Fruit fly (Drosophila melanogaster): ENCODE results near the gene Mettl3.

Gene Mettl3

DNA sequence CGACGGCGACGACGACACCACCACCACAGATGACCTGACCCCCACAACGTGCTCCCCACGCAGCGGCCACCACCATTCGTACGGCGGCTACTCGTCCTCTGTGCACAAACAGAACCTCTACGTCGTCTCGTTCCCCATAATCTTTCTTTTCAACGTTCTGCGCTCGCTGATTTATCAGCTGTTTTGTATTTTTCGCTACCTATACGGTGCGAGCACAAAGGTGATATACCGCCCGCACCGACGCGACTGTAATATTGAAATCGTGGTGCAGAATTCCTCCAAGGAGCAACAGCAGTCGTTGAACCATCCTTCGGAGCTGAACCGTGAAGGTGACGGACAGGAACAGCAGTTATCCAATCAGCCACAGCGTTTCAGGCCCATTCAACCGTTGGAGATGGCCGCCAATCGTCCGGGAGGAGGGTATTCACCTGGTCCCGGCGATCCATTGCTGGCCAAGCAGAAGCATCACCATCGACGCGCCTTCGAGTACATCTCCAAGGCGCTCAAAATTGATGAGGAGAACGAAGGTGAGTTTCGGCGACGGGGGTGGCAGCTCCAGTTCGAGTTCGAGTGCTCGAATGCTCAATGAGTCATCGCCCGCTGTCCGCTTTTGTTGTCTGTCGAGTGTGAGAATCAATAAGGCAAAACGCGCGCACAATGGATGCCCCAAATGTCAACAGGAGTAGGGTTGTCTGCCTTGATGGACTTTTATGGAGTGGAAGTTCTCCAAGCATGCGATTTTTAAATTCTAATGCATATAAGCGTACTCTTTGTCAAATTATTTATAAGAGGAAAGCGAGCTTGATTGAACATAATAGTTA is 7.0 kb downstream of the Mettl3 start, which contains the start of gene Miro:
TSS of gene Miro (minus strand) at position 112 of the 821 bp plus-strand sequence.
- TF ChIP-seq CG17801 (GFP tag; optimal IDR thresholded peaks at IDR 0.05; ENCODE audit: partially characterized antibody) = peak; percentile 16

DNA sequence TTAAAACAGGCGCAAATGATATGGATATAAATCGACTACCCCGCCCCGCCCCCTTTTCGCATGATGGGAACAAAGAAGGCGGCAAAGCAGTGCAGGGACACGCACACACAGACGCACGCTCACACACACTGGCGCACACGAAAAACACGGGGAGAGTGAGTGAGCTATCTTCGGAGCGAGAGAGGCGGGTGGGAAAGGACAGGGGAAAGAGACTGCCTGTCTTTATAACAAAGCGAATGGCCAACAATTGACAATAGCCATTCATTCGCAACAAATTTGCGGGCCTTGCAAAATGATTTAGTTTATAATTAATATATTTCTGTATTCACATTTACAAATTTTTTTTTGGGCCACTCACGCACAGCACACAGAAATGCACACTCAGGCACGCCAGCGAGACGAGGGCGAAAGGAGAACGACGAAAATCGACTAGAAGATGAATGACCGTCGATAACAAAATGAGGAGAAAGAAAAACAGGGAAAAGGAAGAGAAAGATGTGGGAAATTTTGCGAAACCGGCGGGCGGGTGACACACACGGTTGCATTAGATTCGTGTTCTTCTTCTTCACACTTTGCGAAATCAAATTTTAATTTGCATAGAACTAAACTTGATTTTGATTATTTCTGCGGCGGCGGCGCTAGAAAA is 14.7 kb downstream of the Mettl3 start:
- TF ChIP-seq CG17801 (GFP tag; optimal IDR thresholded peaks at IDR 0.05; ENCODE audit: partially characterized antibody) = no peak

DNA sequence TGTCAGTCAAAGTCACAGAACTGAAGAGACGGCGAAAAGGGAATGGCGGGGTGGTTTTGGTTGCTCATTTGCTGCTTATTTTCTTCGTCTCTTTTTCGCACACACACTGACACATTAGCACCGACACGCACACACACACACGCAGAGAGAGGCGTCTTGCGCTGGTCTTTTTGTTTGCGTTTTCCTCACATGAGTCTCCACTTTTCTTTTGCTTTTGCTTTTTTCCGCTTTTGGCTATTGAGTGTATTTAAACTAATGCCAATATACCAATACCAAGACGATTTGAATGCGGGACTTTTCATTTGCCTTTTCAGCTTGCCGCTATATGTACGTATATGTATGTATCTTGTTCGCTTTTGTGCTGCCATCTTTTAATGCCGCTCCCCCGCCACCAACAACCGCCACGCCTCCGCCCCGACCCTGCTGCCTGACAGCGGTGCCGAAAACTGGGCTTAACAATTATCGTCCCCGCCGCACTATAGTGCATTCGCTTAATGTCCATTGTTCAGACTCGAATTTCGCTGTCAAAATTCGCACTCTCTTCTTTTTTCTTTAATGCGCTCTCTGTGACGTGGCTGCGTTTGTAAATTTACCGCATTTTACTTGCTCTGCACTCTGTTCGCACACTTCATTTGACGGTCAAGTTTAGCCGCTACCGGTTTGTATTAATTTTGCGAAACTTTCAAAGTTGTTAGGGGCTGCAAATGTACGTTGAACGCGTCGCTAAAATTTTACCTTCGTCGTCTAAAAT is 15.4 kb downstream of the Mettl3 start, which contains the start of gene CG5986:
TSS of gene CG5986 (plus strand) at position 565 of the 751 bp plus-strand sequence.
- TF ChIP-seq CG17801 (GFP tag; optimal IDR thresholded peaks at IDR 0.05; ENCODE audit: partially characterized antibody) = peak; percentile 52

DNA sequence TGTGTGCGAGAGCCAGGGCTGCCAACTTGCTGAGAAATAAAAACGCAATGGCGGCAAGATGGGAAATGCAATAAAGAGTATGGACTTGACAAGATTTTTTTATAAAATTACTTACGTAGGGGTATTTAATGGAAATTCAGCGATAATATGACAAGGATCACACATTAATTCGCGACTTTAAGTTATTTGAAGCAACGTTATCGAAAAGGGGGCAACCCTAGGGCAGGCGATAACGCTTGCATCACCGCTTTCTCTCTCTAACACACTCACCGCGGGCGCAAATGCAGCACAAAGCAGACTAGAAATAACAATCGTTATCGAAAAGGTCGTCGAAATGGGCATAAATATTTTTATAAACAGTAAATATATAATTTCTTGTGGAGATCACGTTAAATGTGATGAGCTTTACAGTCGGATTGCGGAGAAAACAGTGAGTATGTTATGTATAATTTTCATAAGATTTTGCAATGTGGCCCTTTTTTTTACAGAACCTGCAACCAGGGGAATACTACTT is 16.1 kb downstream of the Mettl3 start, which contains the start of gene Rox8:
TSS of gene Rox8 (minus strand) at position 268 of the 514 bp plus-strand sequence.
- peak; percentile 53 for TF ChIP-seq CG17801 (GFP tag; optimal IDR thresholded peaks at IDR 0.05; ENCODE audit: partially characterized antibody)

DNA sequence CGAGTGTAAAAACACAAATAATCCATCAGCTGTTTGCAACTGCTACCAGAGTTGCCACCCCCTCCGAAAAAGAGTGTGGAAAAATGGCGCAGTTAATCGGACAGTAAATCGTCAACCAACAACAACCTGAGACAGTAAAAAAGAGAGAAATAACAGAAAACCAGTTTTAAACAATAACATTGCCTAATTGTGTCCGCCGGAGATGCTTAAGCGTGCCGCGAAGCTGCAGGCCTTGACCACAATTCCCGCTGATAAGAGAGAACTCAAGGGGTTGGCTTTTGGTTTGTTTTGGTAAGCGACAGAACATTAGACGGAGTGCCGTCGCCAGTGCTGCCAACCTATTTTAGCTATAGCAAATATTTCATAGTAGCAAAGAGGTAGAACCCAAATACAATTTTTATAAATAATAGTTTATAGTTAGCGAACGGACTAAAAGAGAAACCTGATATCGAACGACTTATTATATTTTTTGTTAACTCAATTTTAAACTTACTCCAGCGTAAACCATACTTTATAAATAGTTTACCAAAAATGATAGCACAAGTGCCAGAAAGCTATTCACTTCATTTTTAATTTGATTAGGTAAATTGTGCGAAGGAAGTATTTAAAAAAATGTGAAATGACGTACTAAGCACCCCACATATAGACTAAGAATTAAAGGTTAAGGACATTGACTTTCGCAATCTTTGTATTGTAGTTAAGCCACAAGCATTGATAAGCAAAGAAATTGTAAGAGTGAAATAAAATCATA is 18.9 kb downstream of the Mettl3 start, which contains the start of the genes Atg6 and Pisd:
TSS of gene Atg6 (minus strand) at position 93 of the 751 bp plus-strand sequence.
TSS of gene Pisd (plus strand) at position 94 of the 751 bp plus-strand sequence.
- peak; percentile 63 for TF ChIP-seq CG17801 (GFP tag; optimal IDR thresholded peaks at IDR 0.05; ENCODE audit: partially characterized antibody)

DNA sequence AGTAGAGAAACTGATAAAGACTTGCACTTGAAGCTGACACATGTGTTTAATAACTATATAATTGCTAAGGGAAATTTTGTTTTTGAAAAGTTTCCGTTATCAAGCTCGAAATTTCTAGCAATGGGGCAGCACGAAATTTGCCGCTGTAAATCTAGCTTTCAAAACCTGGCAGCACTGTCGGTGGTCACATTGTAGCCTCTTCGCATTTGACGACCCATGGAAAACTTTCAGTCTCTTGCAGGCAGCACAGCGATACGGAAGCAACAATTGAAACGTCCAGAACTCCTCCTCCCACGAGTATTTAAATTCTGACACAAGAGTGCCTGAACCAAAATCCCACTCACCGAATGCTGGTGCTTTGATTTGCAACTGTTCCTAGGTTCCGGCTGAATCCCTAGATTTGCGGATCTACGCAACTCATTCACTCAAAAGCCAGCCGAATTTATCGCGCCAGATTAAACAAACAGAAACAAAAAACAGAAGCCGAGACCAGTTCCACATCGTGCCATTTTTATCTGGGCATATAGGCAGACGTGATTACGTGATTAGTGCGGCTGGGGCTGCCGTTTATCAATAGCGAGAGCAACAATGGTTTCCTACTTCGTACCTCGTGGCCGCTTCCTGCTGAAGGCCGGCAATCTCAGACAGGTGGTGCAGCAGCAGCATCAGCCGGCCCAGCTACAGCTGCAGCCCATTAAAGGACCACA is 19.7 kb downstream of the Mettl3 start:
- peak; percentile 63 for TF ChIP-seq CG17801 (GFP tag; optimal IDR thresholded peaks at IDR 0.05; ENCODE audit: partially characterized antibody)

DNA sequence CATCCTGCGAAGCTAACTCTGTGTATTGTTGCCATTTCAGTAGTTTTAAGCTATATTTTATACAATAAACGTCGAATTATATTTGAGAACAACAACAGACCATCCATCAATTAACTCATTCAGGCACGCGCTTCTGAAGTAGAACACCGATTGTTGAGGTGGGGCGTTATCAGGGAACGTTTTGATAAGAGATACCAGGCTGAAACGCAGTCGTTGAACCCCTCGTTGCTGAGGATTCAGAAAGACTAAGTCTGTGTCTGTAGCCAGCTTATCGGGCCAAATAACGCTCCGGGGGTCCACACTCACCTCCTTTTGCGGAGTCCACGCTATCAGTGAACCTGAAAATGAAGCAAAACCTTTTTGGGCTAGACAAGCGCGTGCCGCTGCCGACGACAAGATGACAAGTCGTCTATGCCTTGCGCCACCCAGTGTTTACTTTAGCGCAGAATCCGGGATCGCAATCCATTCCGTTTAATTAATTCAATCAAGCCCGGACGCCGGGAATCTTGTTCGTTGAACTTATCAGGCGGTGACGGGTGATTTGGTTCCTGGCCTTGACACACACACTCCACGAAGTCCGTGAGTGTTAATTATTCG is 21.6 kb downstream of the Mettl3 start:
- TF ChIP-seq CG17801 (GFP tag; optimal IDR thresholded peaks at IDR 0.05; ENCODE audit: partially characterized antibody) = no peak

DNA sequence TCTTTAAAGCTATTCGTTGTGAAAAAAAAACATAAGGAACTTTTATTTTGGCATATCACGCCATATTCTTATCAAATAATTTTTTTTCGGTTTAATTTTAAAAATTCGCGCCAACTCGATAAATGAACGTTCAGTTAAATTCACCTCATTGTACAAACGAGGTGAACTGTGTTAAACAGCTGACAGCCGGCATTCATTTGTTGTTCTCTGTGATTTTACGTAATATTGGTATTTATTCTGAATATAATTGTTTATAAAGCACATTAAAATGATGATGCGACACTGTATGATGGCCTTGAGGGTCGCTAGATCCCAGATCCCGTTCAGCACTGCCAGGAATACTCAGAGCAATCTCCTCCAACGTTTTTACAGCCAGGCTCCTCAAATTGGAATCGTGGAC is 22.3 kb downstream of the Mettl3 start, which contains the start of gene CG6000:
TSS of gene CG6000 (plus strand) at position 165 of the 400 bp plus-strand sequence.
- TF ChIP-seq CG17801 (GFP tag; optimal IDR thresholded peaks at IDR 0.05; ENCODE audit: partially characterized antibody) = no peak

DNA sequence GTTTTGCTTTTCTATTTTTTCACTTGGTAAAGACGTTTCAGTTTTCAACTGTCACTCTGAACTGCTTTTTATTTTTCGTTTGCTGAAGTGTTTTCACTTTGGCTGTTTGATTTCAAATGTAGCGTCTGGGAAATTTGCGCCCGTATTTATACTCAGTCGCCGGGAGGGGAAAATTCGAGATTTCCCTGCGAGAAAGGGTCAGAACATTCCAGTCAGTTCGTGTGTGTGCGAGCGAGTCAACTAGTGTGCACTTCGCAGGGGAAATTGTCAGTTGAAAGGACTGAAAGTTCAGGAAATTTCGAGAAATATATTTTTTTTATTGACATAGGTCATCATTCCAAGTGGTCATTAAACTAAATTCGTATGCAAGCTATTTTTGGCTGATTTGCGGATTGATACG is 25.2 kb downstream of the Mettl3 start, which contains the start of gene Hsp68:
TSS of gene Hsp68 (minus strand) at position 123 of the 400 bp plus-strand sequence.
- peak; percentile 46 for TF ChIP-seq CG17801 (GFP tag; optimal IDR thresholded peaks at IDR 0.05; ENCODE audit: partially characterized antibody)

DNA sequence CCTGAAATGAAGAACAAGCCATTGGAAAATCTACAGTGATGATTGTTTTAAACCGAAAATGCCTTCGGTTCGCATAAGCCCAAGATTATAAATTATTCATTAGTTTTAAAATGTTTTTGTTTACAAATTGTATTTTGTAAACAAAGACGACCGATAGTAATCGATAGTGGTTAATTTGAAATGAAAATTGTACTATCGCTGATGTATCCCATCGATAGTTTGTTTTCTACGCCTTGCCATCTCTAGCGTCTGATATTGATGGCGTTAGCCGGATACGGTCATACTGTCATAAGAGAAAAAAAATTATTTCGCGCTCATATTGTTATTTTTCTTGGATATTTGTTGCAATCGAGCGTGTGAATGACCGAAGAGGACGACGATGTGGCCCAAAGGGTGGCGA is 26.1 kb downstream of the Mettl3 start, which contains the start of gene SMC1:
TSS of gene SMC1 (plus strand) at position 247 of the 400 bp plus-strand sequence.
- peak; percentile 48 for TF ChIP-seq CG17801 (GFP tag; optimal IDR thresholded peaks at IDR 0.05; ENCODE audit: partially characterized antibody)

DNA sequence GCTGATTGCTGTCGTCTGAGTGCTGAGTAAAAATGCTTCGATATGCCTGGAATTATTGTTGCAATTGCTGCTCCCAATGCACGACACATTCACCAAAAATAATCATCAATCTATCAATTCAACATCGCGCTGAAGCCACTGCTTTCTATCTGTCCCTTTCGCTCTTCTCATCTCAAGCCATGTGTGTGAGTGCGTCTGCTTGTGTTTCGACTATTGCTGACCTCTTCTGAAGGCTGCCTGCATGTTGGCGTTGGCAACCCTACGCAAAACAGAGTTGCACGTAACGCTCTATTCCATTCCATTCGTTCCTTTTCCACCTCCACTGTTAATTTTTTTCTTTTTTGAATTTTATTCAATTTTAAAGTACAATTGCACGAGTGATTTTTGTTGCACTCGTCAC is 33.8 kb downstream of the Mettl3 start:
- TF ChIP-seq CG17801 (GFP tag; optimal IDR thresholded peaks at IDR 0.05; ENCODE audit: partially characterized antibody) = no peak

DNA sequence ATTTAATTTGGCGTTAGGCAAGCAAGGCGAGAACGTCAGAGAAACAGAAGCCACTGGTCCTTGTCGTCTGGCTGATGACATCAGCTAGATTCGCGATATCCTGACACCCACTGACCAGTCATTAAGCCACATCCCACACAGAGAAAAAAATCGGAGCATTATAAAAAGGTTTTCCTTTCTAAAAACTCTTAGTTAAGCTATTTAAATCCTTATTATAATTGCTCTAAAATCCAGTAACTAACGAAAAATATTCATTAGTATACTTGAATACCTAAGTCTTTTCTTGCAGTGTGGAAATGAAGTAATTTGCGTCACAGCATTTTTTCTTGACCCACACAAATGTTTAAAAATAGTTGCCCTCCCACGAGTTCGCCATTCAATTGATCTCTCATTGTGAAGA is 36.9 kb downstream of the Mettl3 start:
- TF ChIP-seq CG17801 (GFP tag; optimal IDR thresholded peaks at IDR 0.05; ENCODE audit: partially characterized antibody) = no peak

DNA sequence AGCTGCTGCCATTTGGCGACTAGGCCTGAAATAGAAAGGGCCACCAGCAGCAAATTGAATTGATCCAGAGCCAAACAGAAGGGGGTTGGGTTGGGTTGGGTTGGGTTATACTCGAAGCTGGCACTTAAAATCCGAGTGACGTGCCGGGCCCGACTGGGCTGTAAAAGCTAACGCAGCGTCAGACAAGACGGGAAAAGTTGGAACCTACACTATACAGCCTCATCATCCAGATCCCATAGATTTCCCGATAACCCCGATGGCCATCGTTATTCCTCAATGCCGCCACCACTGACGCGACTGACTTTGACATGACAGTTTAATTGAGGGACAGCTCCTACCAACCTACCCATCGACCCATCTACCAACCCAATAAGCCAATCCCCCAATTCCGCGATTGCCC is 38.0 kb downstream of the Mettl3 start:
- TF ChIP-seq CG17801 (GFP tag; optimal IDR thresholded peaks at IDR 0.05; ENCODE audit: partially characterized antibody) = no peak

All from ovary, adult (tissue).